Worm (Caenorhabditis elegans): ENCODE results near the gene bath-37.
A peak's percentile ranks its signal among the peaks of the same experiment; 100 is the strongest.

Gene bath-37

DNA sequence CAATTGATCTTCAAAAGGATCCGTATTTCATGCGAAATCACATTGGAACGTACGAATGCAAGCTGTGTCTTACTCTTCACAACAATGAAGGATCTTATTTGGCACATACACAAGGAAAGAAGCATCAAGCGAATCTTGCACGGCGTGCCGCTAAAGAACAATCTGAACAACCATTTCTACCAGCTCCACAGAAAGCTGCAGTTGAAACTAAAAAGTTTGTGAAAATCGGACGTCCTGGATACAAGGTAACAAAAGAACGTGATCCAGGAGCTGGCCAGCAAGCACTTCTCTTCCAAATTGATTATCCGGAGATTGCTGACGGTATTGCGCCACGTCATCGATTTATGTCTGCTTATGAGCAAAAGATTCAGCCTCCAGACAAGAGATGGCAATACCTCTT lies 15.9 kb downstream of the bath-37 start:
- TF ChIP-seq fkh-10 (GFP tag; optimal IDR thresholded peaks at IDR 0.05) (no peak), pqm-1 (tag; optimal IDR thresholded peaks at IDR 0.05) (no peak), eyg-1 (tag; optimal IDR thresholded peaks at IDR 0.05) (no peak), ceh-6 (GFP tag; optimal IDR thresholded peaks at IDR 0.05) (no peak), madf-2 (tag; optimal IDR thresholded peaks at IDR 0.05) (no peak), nfya-1 (tag; optimal IDR thresholded peaks at IDR 0.05) (no peak), ttx-3 (tag; optimal IDR thresholded peaks at IDR 0.05) (no peak), hlh-6 (tag; optimal IDR thresholded peaks at IDR 0.05) (no peak), ceh-9 (tag; optimal IDR thresholded peaks at IDR 0.05) (no peak), pag-3 (tag; optimal IDR thresholded peaks at IDR 0.05; ENCODE audit: borderline replicate concordance) (no peak), elt-2 (tag; optimal IDR thresholded peaks at IDR 0.05) (no peak), ceh-45 (GFP tag; IDR thresholded peaks at IDR 0.05) (no peak), pros-1 (tag; optimal IDR thresholded peaks at IDR 0.05) (no peak), hlh-15 (tag; optimal IDR thresholded peaks at IDR 0.05) (no peak), nhr-232 (tag; optimal IDR thresholded peaks at IDR 0.05) (no peak), ahr-1 (tag; optimal IDR thresholded peaks at IDR 0.05) (no peak), ceh-34 (tag; optimal IDR thresholded peaks at IDR 0.05) (no peak), nhr-11 (tag; optimal IDR thresholded peaks at IDR 0.05) (no peak), ceh-48 (tag; optimal IDR thresholded peaks at IDR 0.05) (no peak)

DNA sequence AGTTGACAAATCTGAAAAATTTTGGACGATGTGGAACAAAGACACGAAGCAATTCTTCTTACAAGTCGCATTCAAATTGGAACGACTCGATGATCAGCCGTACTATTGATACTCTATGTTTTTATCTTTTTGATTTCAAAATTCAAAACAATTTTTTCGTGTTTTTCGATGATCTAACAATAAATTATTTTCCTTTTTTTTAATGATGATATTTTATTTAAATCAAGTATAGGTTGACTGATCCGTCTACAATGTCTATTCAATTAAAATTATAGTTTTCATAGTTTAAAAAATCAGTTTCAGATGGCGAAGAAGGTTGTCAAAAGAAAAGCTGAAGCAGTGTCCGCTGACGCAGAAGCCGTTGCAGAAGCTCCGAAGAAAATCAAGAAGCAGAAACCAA lies 16.4 kb downstream of the bath-37 start, which contains the start of gene rbm-34:
TSS of gene rbm-34 (plus strand) at position 301 of the 400 bp plus-strand sequence.
- TF ChIP-seq odd-2 (tag; optimal IDR thresholded peaks at IDR 0.05) (no peak), elt-4 (tag; optimal IDR thresholded peaks at IDR 0.05) (no peak), nhr-232 (tag; optimal IDR thresholded peaks at IDR 0.05) (no peak), pag-3 (tag; optimal IDR thresholded peaks at IDR 0.05; ENCODE audit: borderline replicate concordance) (no peak), npax-4 (tag; optimal IDR thresholded peaks at IDR 0.05) (no peak), lin-11 (tag; optimal IDR thresholded peaks at IDR 0.05) (no peak), C38D4.7 (GFP tag; optimal IDR thresholded peaks at IDR 0.05) (no peak), pqm-1 (tag; optimal IDR thresholded peaks at IDR 0.05) (no peak), tbx-7 (tag; optimal IDR thresholded peaks at IDR 0.05) (no peak), ceh-34 (tag; optimal IDR thresholded peaks at IDR 0.05) (no peak), unc-55 (GFP tag; optimal IDR thresholded peaks at IDR 0.05) (no peak), ref-2 (tag; optimal IDR thresholded peaks at IDR 0.05) (no peak)

DNA sequence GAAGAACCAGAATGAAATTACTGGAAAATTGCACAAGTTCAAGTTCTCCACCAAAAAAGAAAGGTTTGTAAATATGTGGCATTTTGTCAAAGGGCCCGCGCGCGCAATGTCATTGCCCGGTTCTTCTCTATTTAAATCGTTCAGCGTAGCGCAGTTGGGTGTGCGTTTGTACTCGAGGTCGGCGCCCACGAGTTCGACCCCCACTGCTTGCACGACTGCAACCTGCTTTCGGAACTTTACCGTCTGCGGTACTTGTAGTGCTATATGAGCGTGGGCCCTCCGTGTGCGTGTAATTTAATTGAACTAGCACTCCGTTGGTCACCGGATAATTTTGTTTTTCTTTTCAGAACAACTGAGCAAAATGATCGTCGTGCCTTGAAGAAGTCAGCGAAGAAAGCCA lies 17.8 kb downstream of the bath-37 start:
- TF ChIP-seq unc-3 (GFP tag; conservative IDR thresholded peaks at IDR 0.05) (no peak), unc-3 (tag; optimal IDR thresholded peaks at IDR 0.05) (peak; percentile 4), ttx-3 (tag; optimal IDR thresholded peaks at IDR 0.05) (no peak), pros-1 (tag; optimal IDR thresholded peaks at IDR 0.05) (no peak), T23F11.4 (GFP tag; optimal IDR thresholded peaks at IDR 0.05) (peak; percentile 66), pqm-1 (tag; optimal IDR thresholded peaks at IDR 0.05) (no peak), ceh-31 (tag; optimal IDR thresholded peaks at IDR 0.05) (peak; percentile 23), elt-4 (tag; optimal IDR thresholded peaks at IDR 0.05) (no peak), ceh-14 (tag; optimal IDR thresholded peaks at IDR 0.05) (peak; percentile 28), ceh-48 (tag; optimal IDR thresholded peaks at IDR 0.05) (peak; percentile 36), syd-9 (tag; optimal IDR thresholded peaks at IDR 0.05) (peak; percentile 30), fax-1 (tag; optimal IDR thresholded peaks at IDR 0.05) (peak; percentile 44), fkh-10 (GFP tag; optimal IDR thresholded peaks at IDR 0.05) (no peak), elt-2 (tag; optimal IDR thresholded peaks at IDR 0.05) (peak; percentile 69), unc-86 (tag; optimal IDR thresholded peaks at IDR 0.05) (no peak), ceh-2 (tag; optimal IDR thresholded peaks at IDR 0.05) (peak; percentile 65), ets-4 (tag; optimal IDR thresholded peaks at IDR 0.05) (no peak), nfya-1 (tag; optimal IDR thresholded peaks at IDR 0.05) (peak; percentile 45), ama-1 (optimal IDR thresholded peaks at IDR 0.05) (no peak), tbx-7 (tag; optimal IDR thresholded peaks at IDR 0.05) (no peak), ceh-34 (tag; optimal IDR thresholded peaks at IDR 0.05) (peak; percentile 38), unc-55 (GFP tag; optimal IDR thresholded peaks at IDR 0.05) (no peak), sdc-2 (tag; optimal IDR thresholded peaks at IDR 0.05) (peak; percentile 66), rnt-1 (tag; optimal IDR thresholded peaks at IDR 0.05) (no peak), F13H6.1 (tag; optimal IDR thresholded peaks at IDR 0.05) (no peak), nhr-232 (tag; optimal IDR thresholded peaks at IDR 0.05) (peak; percentile 54), lim-6 (tag; optimal IDR thresholded peaks at IDR 0.05) (no peak), hlh-8 (tag; optimal IDR thresholded peaks at IDR 0.05) (no peak), ahr-1 (tag; optimal IDR thresholded peaks at IDR 0.05) (no peak), che-1 (tag; optimal IDR thresholded peaks at IDR 0.05) (peak; percentile 49), gmeb-2 (tag; optimal IDR thresholded peaks at IDR 0.05) (peak; percentile 68), ref-2 (tag; optimal IDR thresholded peaks at IDR 0.05) (peak; percentile 48), ceh-30 (tag; optimal IDR thresholded peaks at IDR 0.05) (no peak), lin-11 (tag; optimal IDR thresholded peaks at IDR 0.05) (peak; percentile 46), Y22D7AL.16 (tag; optimal IDR thresholded peaks at IDR 0.05) (peak; percentile 7), dmd-4 (tag; optimal IDR thresholded peaks at IDR 0.05; ENCODE audit: borderline replicate concordance) (peak; percentile 15), npax-4 (tag; optimal IDR thresholded peaks at IDR 0.05) (peak; percentile 32), eyg-1 (tag; optimal IDR thresholded peaks at IDR 0.05) (no peak)
